Worm (Caenorhabditis elegans) whole organism, L4/young adult: ENCODE data around the gene F59E11.6.

Source experiments
- W03F9.2 ChIP-seq: fragments of 150-350 bp; optimal IDR thresholded peaks from 2 replicates; lab custom pipeline; 2014; ENCODE audit warnings: missing biosample characterization, missing genetic modification characterization
- dao-5 ChIP-seq: sonication (generic microtip); optimal IDR thresholded peaks from 2 replicates; lab custom pipeline; 2016; ENCODE audit warnings: missing genotype, missing genetic modification characterization, moderate library complexity, missing compliant biosample characterization
- him-1 ChIP-seq: sonication (generic microtip); optimal IDR thresholded peaks from 2 replicates; lab custom pipeline; 2016; ENCODE audit warnings: missing genotype, missing genetic modification reagents, missing genetic modification characterization, missing compliant biosample characterization

The F59E11.6 gene

DNA sequence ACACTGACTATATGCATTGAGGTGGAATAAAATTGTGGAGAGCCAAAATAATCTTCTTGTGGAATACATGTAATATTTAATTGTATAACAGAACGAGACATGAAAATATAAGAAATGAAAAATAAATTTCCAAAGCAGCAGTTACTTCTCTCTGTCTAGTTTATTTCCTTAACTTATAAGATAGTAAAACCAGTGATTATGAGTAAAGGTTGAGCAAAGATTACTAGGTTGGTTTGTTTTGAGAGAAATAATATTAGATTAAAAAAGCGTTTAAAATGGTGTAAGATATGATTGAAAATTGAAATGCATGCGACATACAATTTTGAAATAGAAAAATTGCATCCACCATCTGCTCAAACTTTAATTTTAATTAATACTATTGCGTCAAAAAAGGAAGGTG lies 22.2 kb downstream of the F59E11.6 start, which contains the start of gene srh-201:
Gene srh-201, minus strand, starts transcription at position 101 of the 400 bp plus-strand sequence.
- TF ChIP-seq W03F9.2 (no peak), dao-5 (tag; lab: Kevin White, UChicago) (no peak), him-1 (tag; lab: Kevin White, UChicago) (no peak)

- TF ChIP-seq W03F9.2 (no peak), him-1 (tag; lab: Kevin White, UChicago) (no peak), dao-5 (tag; lab: Kevin White, UChicago) (no peak)
Measured at ce11 chrV:9015540-9015939, 24.0 kb downstream of the F59E11.6 start, which contains the start of gene srt-18. Gene srt-18 (minus strand): TSS chrV:9015640.

DNA sequence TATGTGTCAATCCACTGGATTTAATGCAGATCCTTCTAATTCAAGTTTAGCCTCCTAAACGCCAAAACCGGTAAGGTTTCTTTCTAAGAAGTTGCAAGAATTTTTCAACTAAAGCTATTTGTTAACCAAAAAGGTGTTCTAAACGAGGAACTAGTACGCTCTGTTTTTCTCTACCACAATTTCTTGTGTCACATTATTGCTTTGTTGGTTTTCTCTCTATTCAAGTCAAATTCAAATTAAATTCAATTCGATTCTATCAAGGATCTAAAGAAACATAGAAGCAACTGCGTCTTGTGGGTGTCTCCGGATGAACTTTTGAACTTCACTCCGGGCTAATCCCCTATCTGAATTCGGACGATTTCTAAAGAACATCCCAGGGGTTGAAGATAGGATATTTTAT lies 24.9 kb downstream of the F59E11.6 start, which contains the start of gene oac-40:
Gene oac-40, plus strand, starts transcription at position 301 of the 400 bp plus-strand sequence.
- no peak for TF ChIP-seq W03F9.2
- TF ChIP-seq him-1 (tag; lab: Kevin White, UChicago), result no peak
- TF ChIP-seq dao-5 (tag; lab: Kevin White, UChicago), result no peak

- TF ChIP-seq dao-5 (tag; lab: Kevin White, UChicago), result no peak
- no peak for TF ChIP-seq W03F9.2
- TF ChIP-seq him-1 (tag; lab: Kevin White, UChicago), result no peak
Measured at ce11 chrV:9018871-9019270, 27.3 kb downstream of the F59E11.6 start.

DNA sequence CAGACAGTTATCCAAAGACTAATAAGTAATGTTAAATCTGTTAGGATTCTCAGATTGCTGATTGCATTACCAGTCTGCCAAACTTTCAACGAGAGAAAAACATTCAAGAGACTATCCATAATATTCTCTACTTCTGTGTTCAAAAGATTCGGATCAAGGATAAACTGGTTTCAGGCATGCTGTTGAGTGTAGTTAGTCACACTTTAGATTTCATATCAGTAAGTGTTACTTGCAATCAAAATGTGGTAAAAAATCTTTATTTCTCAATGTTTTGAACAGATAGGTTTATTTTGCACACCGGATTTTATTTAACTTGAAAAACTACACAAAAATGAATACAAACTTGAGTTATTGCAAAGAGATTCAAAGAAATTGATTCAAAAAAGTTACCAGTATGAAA lies 30.5 kb downstream of the F59E11.6 start, which contains the start of gene oac-41:
Gene oac-41, minus strand, starts transcription at position 101 of the 400 bp plus-strand sequence.
- TF ChIP-seq him-1 (tag; lab: Kevin White, UChicago) (no peak), W03F9.2 (no peak), dao-5 (tag; lab: Kevin White, UChicago) (no peak)

- TF ChIP-seq dao-5 (tag; lab: Kevin White, UChicago) (no peak), him-1 (tag; lab: Kevin White, UChicago) (no peak), W03F9.2 (no peak)
Measured at ce11 chrV:9024713-9025112, 33.1 kb downstream of the F59E11.6 start, which contains the start of gene bus-1. Gene bus-1 (minus strand): TSS chrV:9024813.

ce11 chrV:9030248-9030647 lies 38.7 kb downstream of the F59E11.6 start, which contains the start of gene C25E10.5:
Gene C25E10.5 (plus strand): TSS chrV:9030548.
- TF ChIP-seq him-1 (tag; lab: Kevin White, UChicago), result no peak
- TF ChIP-seq dao-5 (tag; lab: Kevin White, UChicago), result no peak
- no peak for TF ChIP-seq W03F9.2

ce11 chrV:9033267-9033666 lies 41.7 kb downstream of the F59E11.6 start, which contains the start of gene C25E10.4:
Gene C25E10.4 (plus strand): TSS chrV:9033567.
- TF ChIP-seq him-1 (tag; lab: Kevin White, UChicago), result no peak
- no peak for TF ChIP-seq W03F9.2
- no peak for TF ChIP-seq dao-5 (tag; lab: Kevin White, UChicago)

ce11 chrV:9035685-9036084 lies 44.1 kb downstream of the F59E11.6 start, which contains the start of gene srsx-34:
Gene srsx-34 (plus strand): TSS chrV:9035985.
- no peak for TF ChIP-seq him-1 (tag; lab: Kevin White, UChicago)
- no peak for TF ChIP-seq W03F9.2
- no peak for TF ChIP-seq dao-5 (tag; lab: Kevin White, UChicago)

ce11 chrV:9041030-9041429 lies 49.4 kb downstream of the F59E11.6 start, which contains the start of gene cyp-33B1:
Gene cyp-33B1 (plus strand): TSS chrV:9041330.
- TF ChIP-seq him-1 (tag; lab: Kevin White, UChicago) (no peak), dao-5 (tag; lab: Kevin White, UChicago) (no peak), W03F9.2 (no peak)
